Worm (Caenorhabditis elegans): ENCODE data around the gene Y75B8A.7.

DNA sequence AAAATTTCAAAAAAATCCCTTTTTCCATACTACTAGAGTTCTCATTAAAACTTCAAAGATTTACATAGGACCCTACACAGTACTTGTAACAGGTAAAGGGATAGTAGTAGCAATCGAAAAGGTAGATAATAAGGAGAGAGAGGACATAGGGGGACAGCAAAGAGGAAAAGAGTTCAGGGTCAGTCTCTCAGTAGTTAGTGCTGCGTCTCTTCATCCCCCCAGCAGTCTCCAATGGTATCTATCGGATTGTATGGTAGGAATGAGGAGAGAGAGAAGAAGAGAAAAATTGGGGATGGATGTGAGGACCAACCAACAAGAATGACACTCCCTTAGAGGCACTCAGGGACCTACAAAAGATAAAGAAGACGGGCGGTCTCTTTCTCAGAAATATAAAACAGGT is 13.2 kb upstream of the Y75B8A.7 start:
- TF ChIP-seq nhr-28 (tag; optimal IDR thresholded peaks at IDR 0.05) (no peak), unc-120 (tag; optimal IDR thresholded peaks at IDR 0.05; ENCODE audit: poor library complexity, severe bottlenecking) (no peak), elt-1 (tag; optimal IDR thresholded peaks at IDR 0.05; ENCODE audit: borderline replicate concordance, insufficient read depth) (no peak), lin-13 (tag; optimal IDR thresholded peaks at IDR 0.05) (no peak), mep-1 (tag; optimal IDR thresholded peaks at IDR 0.05) (no peak), snpc-4 (tag; optimal IDR thresholded peaks at IDR 0.05) (no peak), unc-39 (tag; optimal IDR thresholded peaks at IDR 0.05) (no peak), unc-62 (GFP tag; optimal IDR thresholded peaks at IDR 0.05) (no peak), ces-1 (GFP tag; optimal IDR thresholded peaks at IDR 0.05) (no peak), nhr-76 (tag; optimal IDR thresholded peaks at IDR 0.05) (no peak), flh-1 (GFP tag; optimal IDR thresholded peaks at IDR 0.05) (no peak), pha-4 (tag; optimal IDR thresholded peaks at IDR 0.05) (no peak), ztf-11 (tag; optimal IDR thresholded peaks at IDR 0.05) (no peak)
